Worm (Caenorhabditis elegans) whole organism, late embryonic: ENCODE data around the gene clec-24.

Experiments
- ama-1 ChIP-seq: fragments of 150-350 bp; optimal IDR thresholded peaks from 2 replicates; lab custom pipeline; 2014
- odd-2 ChIP-seq: sonication (generic microtip); optimal IDR thresholded peaks from 2 replicates; lab custom pipeline; 2017; ENCODE audit warnings: antibody characterized with exemption, mild to moderate bottlenecking, missing genetic modification characterization, missing compliant biosample characterization

ce11 chrV:16852002-16852401, 9.8 kb upstream of the clec-24 start, which contains the start of gene clec-37:
- no peak for TF ChIP-seq ama-1 (lab: Kevin White, UChicago)
- TF ChIP-seq odd-2 (tag; lab: Kevin White, UChicago), result no peak
